Worm (Caenorhabditis elegans) whole organism, L2 larva: ENCODE data around the gene poml-1.

ENCODE experiments used
- alr-1 ChIP-seq: fragments of 150-350 bp; optimal IDR thresholded peaks from 2 replicates; lab custom pipeline; 2014; ENCODE audit warnings: missing biosample characterization, missing genetic modification characterization
- ama-1 ChIP-seq: fragments of 150-350 bp; optimal IDR thresholded peaks from 2 replicates; lab custom pipeline; 2018; ENCODE audit warnings: inconsistent platforms
- ceh-82 ChIP-seq: fragments of 150-350 bp; optimal IDR thresholded peaks from 2 replicates; lab custom pipeline; 2014; ENCODE audit warnings: missing biosample characterization, missing genetic modification characterization
- crh-2 ChIP-seq: sonication (generic microtip); optimal IDR thresholded peaks from 2 replicates; lab custom pipeline; 2017; ENCODE audit warnings: missing biosample characterization, missing genetic modification characterization
- lin-11 ChIP-seq: fragments of 150-350 bp; sonication (generic microtip); optimal IDR thresholded peaks from 2 replicates; lab custom pipeline; 2014; ENCODE audit warnings: missing biosample characterization, missing genetic modification characterization, inconsistent platforms, mixed read lengths
- lsy-2 ChIP-seq, 2 experiments: fragments of 150-350 bp in 1 of 2; sonication (generic microtip) in 1 of 2; optimal IDR thresholded peaks; 2 replicates each; lab custom pipeline; 2014 to 2017; ENCODE audit warnings: missing biosample characterization in 2 of 2, missing genetic modification characterization in 2 of 2
- nhr-77 ChIP-seq: fragments of 150-350 bp; optimal IDR thresholded peaks from 2 replicates; lab custom pipeline; 2014; ENCODE audit warnings: missing biosample characterization, missing genetic modification characterization
- unc-55 ChIP-seq: fragments of 150-350 bp; sonication (generic microtip); optimal IDR thresholded peaks from 3 replicates; lab custom pipeline; 2014; ENCODE audit warnings: missing biosample characterization, missing genetic modification reagents, missing genetic modification characterization

- TF ChIP-seq lin-11 (tag; lab: Kevin White, UChicago): no peak
- no peak for TF ChIP-seq ceh-82 (tag; lab: Kevin White, UChicago)
- TF ChIP-seq lsy-2 (tag; optimal IDR thresholded peaks at IDR 0.05; lab: Kevin White, UChicago): no peak
- TF ChIP-seq crh-2 (tag; lab: Kevin White, UChicago): peak; percentile 84
- TF ChIP-seq unc-55 (GFP tag; lab: Kevin White, UChicago): no peak
- TF ChIP-seq nhr-77: no peak
- no peak for TF ChIP-seq ama-1
- no peak for TF ChIP-seq alr-1 (tag; lab: Kevin White, UChicago)
Measured at ce11 chrX:13746661-13747365, 24.1 kb upstream of the poml-1 start, which contains the start of gene nhr-71.
